Worm (Caenorhabditis elegans) whole organism, young adult: ENCODE measurements around the gene F49F1.2.

Experiments used
- B0019.2 ChIP-seq: fragments of 200-800 bp; sonication (Bioruptor generic); conservative IDR thresholded peaks from 2 replicates; pipeline ENCODE4 v1.3.6; 2022; ENCODE audit warnings: missing genetic modification reagents, missing genetic modification characterization, missing compliant biosample characterization
- C06A6.2 ChIP-seq: fragments of 200-800 bp; sonication (Bioruptor generic); conservative IDR thresholded peaks from 2 replicates; pipeline ENCODE4 v1.3.6; 2022; ENCODE audit warnings: missing genetic modification characterization, missing compliant biosample characterization
- D2030.7 ChIP-seq: fragments of 200-800 bp; sonication (Bioruptor generic); IDR thresholded peaks from 2 replicates; pipeline ENCODE4 v1.3.6; 2022; ENCODE audit warnings: missing genetic modification reagents, missing genetic modification characterization, missing compliant biosample characterization
- F22D6.2 ChIP-seq: sonication (generic microtip); optimal IDR thresholded peaks from 2 replicates; lab custom pipeline; 2016; ENCODE audit warnings: mild to moderate bottlenecking, missing genetic modification characterization, missing compliant biosample characterization
- F39B2.1 ChIP-seq: fragments of 200-800 bp; sonication (Bioruptor generic); IDR thresholded peaks from 2 replicates; pipeline ENCODE4 v1.3.6; 2022; ENCODE audit warnings: missing genetic modification reagents, missing genetic modification characterization, missing compliant biosample characterization
- F52B5.7 ChIP-seq: sonication (generic microtip); optimal IDR thresholded peaks from 2 replicates; lab custom pipeline; 2016; ENCODE audit warnings: mild to moderate bottlenecking, missing genetic modification characterization, missing compliant biosample characterization
- F55B11.4 ChIP-seq: sonication (generic microtip); optimal IDR thresholded peaks from 2 replicates; lab custom pipeline; 2016; ENCODE audit warnings: missing compliant biosample characterization, missing genetic modification characterization, borderline replicate concordance; ENCODE audit not compliant: insufficient read depth
- K11D2.4 ChIP-seq: fragments of 200-800 bp; sonication (Bioruptor generic); IDR thresholded peaks from 2 replicates; pipeline ENCODE4 v1.3.6; 2022; ENCODE audit warnings: missing genetic modification reagents, missing genetic modification characterization, missing compliant biosample characterization
- K12H6.12 ChIP-seq: fragments of 200-800 bp; sonication (Bioruptor generic); optimal IDR thresholded peaks from 2 replicates; lab custom pipeline; 2018; ENCODE audit warnings: mild to moderate bottlenecking, missing genetic modification characterization, missing compliant biosample characterization
- T26A5.8 ChIP-seq: sonication (generic microtip); optimal IDR thresholded peaks from 2 replicates; lab custom pipeline; 2016; ENCODE audit warnings: missing genetic modification characterization, missing compliant biosample characterization
- Y53F4B.3 ChIP-seq: fragments of 200-800 bp; sonication (Bioruptor generic); IDR thresholded peaks from 2 replicates; pipeline ENCODE4 v1.3.6; 2022; ENCODE audit warnings: missing genetic modification reagents, missing genetic modification characterization, missing compliant biosample characterization
- Y67H2A.10 ChIP-seq: fragments of 200-800 bp; sonication (Bioruptor generic); conservative IDR thresholded peaks from 2 replicates; pipeline ENCODE4 v1.3.6; 2022; ENCODE audit warnings: missing genetic modification reagents, missing genetic modification characterization, missing compliant biosample characterization
- Y95B8A.8 ChIP-seq: fragments of 200-800 bp; sonication (Bioruptor generic); IDR thresholded peaks from 2 replicates; pipeline ENCODE4 v1.3.6; 2022; ENCODE audit warnings: missing genetic modification reagents, missing genetic modification characterization, missing compliant biosample characterization
- akir-1 ChIP-seq: fragments of 200-800 bp; sonication (Bioruptor generic); optimal IDR thresholded peaks from 2 replicates; lab custom pipeline; 2018; ENCODE audit warnings: mild to moderate bottlenecking, missing genetic modification characterization, moderate library complexity, missing compliant biosample characterization
- ceh-40 ChIP-seq: fragments of 200-800 bp; sonication (Bioruptor generic); IDR thresholded peaks from 2 replicates; pipeline ENCODE4 v1.3.6; 2022; ENCODE audit warnings: missing genetic modification characterization, missing compliant biosample characterization
- ceh-58 ChIP-seq: fragments of 200-800 bp; sonication (Bioruptor generic); IDR thresholded peaks from 2 replicates; pipeline ENCODE4 v1.3.6; 2022; ENCODE audit warnings: missing genetic modification characterization, missing compliant biosample characterization
- ceh-79 ChIP-seq: sonication (generic microtip); optimal IDR thresholded peaks from 2 replicates; lab custom pipeline; 2017; ENCODE audit warnings: mild to moderate bottlenecking, missing genetic modification characterization, missing compliant biosample characterization
- ceh-91 ChIP-seq: fragments of 200-800 bp; sonication (Bioruptor generic); IDR thresholded peaks from 2 replicates; pipeline ENCODE4 v1.3.6; 2022; ENCODE audit warnings: missing genetic modification reagents, missing genetic modification characterization, missing compliant biosample characterization
- dpff-1 ChIP-seq: sonication (generic microtip); optimal IDR thresholded peaks from 2 replicates; lab custom pipeline; 2017; ENCODE audit warnings: mild to moderate bottlenecking, missing genetic modification characterization, missing compliant biosample characterization
- egl-18 ChIP-seq: fragments of 200-800 bp; sonication (Bioruptor generic); IDR thresholded peaks from 2 replicates; pipeline ENCODE4 v1.3.6; 2022; ENCODE audit warnings: missing genetic modification reagents, missing genetic modification characterization, missing compliant biosample characterization
- egrh-3 ChIP-seq: fragments of 200-800 bp; sonication (Bioruptor generic); IDR thresholded peaks from 2 replicates; pipeline ENCODE4 v1.3.6; 2022; ENCODE audit warnings: missing genetic modification reagents, missing genetic modification characterization, missing compliant biosample characterization
- gei-17 ChIP-seq: fragments of 200-800 bp; sonication (Bioruptor generic); optimal IDR thresholded peaks from 2 replicates; lab custom pipeline; 2018; ENCODE audit warnings: mild to moderate bottlenecking, missing genetic modification characterization, missing compliant biosample characterization
- him-1 ChIP-seq: sonication (generic microtip); optimal IDR thresholded peaks from 2 replicates; lab custom pipeline; 2016; ENCODE audit warnings: missing genotype, missing genetic modification reagents, missing genetic modification characterization, missing compliant biosample characterization
- hmg-1.2 ChIP-seq: fragments of 200-800 bp; sonication (Bioruptor generic); IDR thresholded peaks from 2 replicates; pipeline ENCODE4 v1.3.6; 2022; ENCODE audit warnings: missing genetic modification reagents, missing genetic modification characterization, missing compliant biosample characterization
- lir-1 ChIP-seq: fragments of 200-800 bp; sonication (Bioruptor generic); conservative IDR thresholded peaks from 2 replicates; pipeline ENCODE4 v1.3.6; 2022; ENCODE audit warnings: missing genetic modification reagents, missing genetic modification characterization, missing compliant biosample characterization
- lsl-1 ChIP-seq: fragments of 200-800 bp; sonication (Bioruptor generic); optimal IDR thresholded peaks from 2 replicates; lab custom pipeline; 2018; ENCODE audit warnings: mild to moderate bottlenecking, missing genetic modification characterization, moderate library complexity, missing compliant biosample characterization
- madf-10 ChIP-seq: sonication (generic microtip); optimal IDR thresholded peaks from 2 replicates; lab custom pipeline; 2016; ENCODE audit warnings: mild to moderate bottlenecking, missing genetic modification characterization, missing compliant biosample characterization
- madf-3 ChIP-seq: fragments of 200-800 bp; sonication (Bioruptor generic); IDR thresholded peaks from 2 replicates; pipeline ENCODE4 v1.3.6; 2022; ENCODE audit warnings: missing genetic modification reagents, missing genetic modification characterization, missing compliant biosample characterization
- mxl-1 ChIP-seq: sonication (generic microtip); optimal IDR thresholded peaks from 2 replicates; lab custom pipeline; 2016; ENCODE audit warnings: missing genetic modification characterization, missing compliant biosample characterization
- nfya-2 ChIP-seq: fragments of 200-800 bp; sonication (Bioruptor generic); IDR thresholded peaks from 2 replicates; pipeline ENCODE4 v1.3.6; 2022; ENCODE audit warnings: missing genetic modification reagents, missing genetic modification characterization, missing compliant biosample characterization
- nfyb-1 ChIP-seq: fragments of 200-800 bp; sonication (Bioruptor generic); IDR thresholded peaks from 2 replicates; pipeline ENCODE4 v1.3.6; 2022; ENCODE audit warnings: missing genetic modification reagents, missing genetic modification characterization, missing compliant biosample characterization
- nhr-120 ChIP-seq: fragments of 200-800 bp; sonication (Bioruptor generic); IDR thresholded peaks from 2 replicates; pipeline ENCODE4 v1.3.6; 2022; ENCODE audit warnings: missing genetic modification characterization, missing compliant biosample characterization
- nhr-179 ChIP-seq: sonication (generic microtip); optimal IDR thresholded peaks from 2 replicates; lab custom pipeline; 2016; ENCODE audit warnings: mild to moderate bottlenecking, missing genetic modification characterization, missing compliant biosample characterization
- nhr-80 ChIP-seq: sonication (generic microtip); optimal IDR thresholded peaks from 2 replicates; lab custom pipeline; 2016; ENCODE audit warnings: missing genetic modification characterization, missing compliant biosample characterization
- pbrm-1 ChIP-seq: fragments of 200-800 bp; sonication (Bioruptor generic); IDR thresholded peaks from 2 replicates; pipeline ENCODE4 v1.3.6; 2022; ENCODE audit warnings: missing genetic modification reagents, missing genetic modification characterization, missing compliant biosample characterization
- pha-4 ChIP-seq: fragments of 150-350 bp; sonication (generic microtip); optimal IDR thresholded peaks from 2 replicates; lab custom pipeline; 2014; ENCODE audit warnings: missing biosample characterization, missing genetic modification reagents, missing genetic modification characterization
- sdz-38 ChIP-seq: sonication (generic microtip); optimal IDR thresholded peaks from 2 replicates; lab custom pipeline; 2016; ENCODE audit warnings: missing genotype, missing genetic modification characterization, missing compliant biosample characterization
- unc-62 ChIP-seq: fragments of 150-350 bp; optimal IDR thresholded peaks from 2 replicates; lab custom pipeline; 2014; ENCODE audit warnings: missing biosample characterization, missing genetic modification reagents, missing genetic modification characterization
- ztf-18 ChIP-seq: sonication (generic microtip); optimal IDR thresholded peaks from 2 replicates; lab custom pipeline; 2016; ENCODE audit warnings: missing genotype, mild to moderate bottlenecking, missing genetic modification characterization, missing compliant biosample characterization
- ztf-22 ChIP-seq: fragments of 200-800 bp; sonication (Bioruptor generic); optimal IDR thresholded peaks from 2 replicates; lab custom pipeline; 2018; ENCODE audit warnings: mild to moderate bottlenecking, missing genetic modification characterization, moderate library complexity, missing compliant biosample characterization
- ztf-28 ChIP-seq: fragments of 200-800 bp; sonication (Bioruptor generic); IDR thresholded peaks from 2 replicates; pipeline ENCODE4 v1.3.6; 2022; ENCODE audit warnings: missing genetic modification reagents, missing genetic modification characterization, missing compliant biosample characterization
- ztf-3 ChIP-seq: fragments of 200-800 bp; sonication (Bioruptor generic); optimal IDR thresholded peaks from 2 replicates; lab custom pipeline; 2018; ENCODE audit warnings: mild to moderate bottlenecking, missing genetic modification characterization, missing compliant biosample characterization
- ztf-6 ChIP-seq: fragments of 200-800 bp; sonication (Bioruptor generic); IDR thresholded peaks from 2 replicates; pipeline ENCODE4 v1.3.6; 2022; ENCODE audit warnings: missing genetic modification reagents, missing genetic modification characterization, missing compliant biosample characterization

The F49F1.2 gene

DNA sequence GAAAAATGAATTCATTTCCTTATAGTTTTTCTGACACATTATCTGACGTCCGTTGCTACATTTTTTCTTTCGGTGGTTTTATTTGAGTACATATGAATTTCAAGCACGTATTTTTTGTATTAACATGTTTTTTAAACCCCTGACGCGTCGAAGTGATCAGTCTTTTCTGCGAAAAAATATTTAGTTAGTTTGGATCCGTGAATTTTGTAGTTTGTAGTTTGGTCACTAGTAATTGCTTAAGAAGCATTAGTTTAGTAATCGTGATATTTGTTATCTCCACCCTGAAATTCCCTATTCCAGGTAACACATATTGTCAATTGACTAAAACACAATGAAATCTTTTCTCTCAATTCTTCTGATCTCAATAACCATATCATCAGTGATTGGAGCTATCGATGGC, 7.0 kb upstream of the F49F1.2 start, which contains the start of gene C35B1.7 (continued):
- no peak for TF ChIP-seq ztf-3 (GFP tag; lab: Kevin White, UChicago)
- TF ChIP-seq, all 124 proteins: peak for 0

DNA sequence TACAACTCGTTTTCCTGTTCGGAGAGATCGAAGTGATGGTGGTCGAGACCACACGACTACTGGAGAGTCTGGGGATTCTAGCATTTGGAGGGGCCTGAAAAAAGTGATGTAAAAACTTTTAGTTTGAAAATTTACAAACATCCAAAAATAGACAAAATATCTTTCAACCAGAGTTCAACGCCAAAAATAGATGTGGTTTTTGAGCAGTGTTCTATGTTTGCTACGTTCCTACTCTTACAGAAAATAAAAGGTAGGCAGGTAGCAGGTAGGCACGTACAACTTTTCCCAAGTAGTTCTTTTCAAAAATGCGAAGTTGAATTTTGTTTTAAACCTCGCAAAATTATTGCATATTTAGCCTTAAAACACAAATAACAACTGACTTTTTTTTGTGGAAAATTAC, 3.4 kb upstream of the F49F1.2 start, which contains the start of gene F49F1.14:
F49F1.14 (minus strand) TSS at position 101 of the 400 bp plus-strand sequence.
- no peak for TF ChIP-seq F55B11.4 (tag; lab: Kevin White, UChicago)
- TF ChIP-seq nfyb-1 (GFP tag; lab: Robert Waterston, UW): no peak
- TF ChIP-seq ceh-40: no peak
- TF ChIP-seq F52B5.7 (tag; lab: Kevin White, UChicago): no peak
- no peak for TF ChIP-seq ceh-58 (GFP tag; lab: Robert Waterston, UW)
- no peak for TF ChIP-seq D2030.7
- TF ChIP-seq lir-1 (GFP tag; lab: Robert Waterston, UW): no peak
- no peak for TF ChIP-seq K11D2.4 (GFP tag; lab: Robert Waterston, UW)
- TF ChIP-seq Y95B8A.8: no peak
- no peak for TF ChIP-seq ztf-6 (GFP tag; lab: Robert Waterston, UW)
- TF ChIP-seq egl-18 (GFP tag; lab: Robert Waterston, UW): no peak
- TF ChIP-seq unc-62: no peak
- no peak for TF ChIP-seq ceh-79 (tag; lab: Kevin White, UChicago)
- no peak for TF ChIP-seq F22D6.2 (tag; lab: Kevin White, UChicago)
- TF ChIP-seq nfya-2: no peak
- TF ChIP-seq him-1 (tag; lab: Kevin White, UChicago): no peak
- TF ChIP-seq B0019.2 (GFP tag; lab: Robert Waterston, UW): no peak
- TF ChIP-seq, all 124 proteins: peak for 0

DNA sequence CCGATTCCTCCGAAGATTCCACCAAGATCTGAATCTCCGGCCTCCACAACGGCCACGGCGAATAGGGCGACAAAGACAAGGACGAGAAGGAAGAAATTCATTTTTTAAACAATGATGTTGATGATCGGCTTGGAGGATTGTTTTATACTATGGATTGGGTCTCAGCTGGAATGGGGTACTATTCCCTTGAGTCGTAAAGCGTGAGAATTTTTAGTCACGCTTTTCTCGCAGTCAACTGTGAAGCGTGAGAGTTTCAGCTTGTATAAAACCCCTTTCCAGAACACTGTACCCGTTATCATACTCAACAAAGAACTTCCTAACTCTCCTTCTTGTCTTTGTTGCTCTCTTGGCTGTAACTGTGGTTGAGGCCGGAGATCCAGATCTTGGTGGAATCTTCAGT, 1.2 kb upstream of the F49F1.2 start, which contains the start of gene F49F1.15:
F49F1.15 (minus strand) TSS at position 101 of the 400 bp plus-strand sequence.
- TF ChIP-seq Y53F4B.3 (GFP tag; lab: Robert Waterston, UW) (no peak), ztf-28 (no peak), hmg-1.2 (GFP tag; lab: Robert Waterston, UW) (no peak), akir-1 (GFP tag; lab: Kevin White, UChicago) (no peak), Y67H2A.10 (no peak), F22D6.2 (tag; lab: Kevin White, UChicago) (no peak), ceh-79 (tag; lab: Kevin White, UChicago) (no peak), egrh-3 (GFP tag; lab: Robert Waterston, UW) (no peak), ztf-22 (GFP tag; lab: Kevin White, UChicago) (no peak), mxl-1 (tag; lab: Kevin White, UChicago) (no peak), pha-4 (tag; lab: Kevin White, UChicago) (no peak), ztf-18 (tag; lab: Kevin White, UChicago) (no peak), K12H6.12 (tag; lab: Kevin White, UChicago) (no peak)

DNA sequence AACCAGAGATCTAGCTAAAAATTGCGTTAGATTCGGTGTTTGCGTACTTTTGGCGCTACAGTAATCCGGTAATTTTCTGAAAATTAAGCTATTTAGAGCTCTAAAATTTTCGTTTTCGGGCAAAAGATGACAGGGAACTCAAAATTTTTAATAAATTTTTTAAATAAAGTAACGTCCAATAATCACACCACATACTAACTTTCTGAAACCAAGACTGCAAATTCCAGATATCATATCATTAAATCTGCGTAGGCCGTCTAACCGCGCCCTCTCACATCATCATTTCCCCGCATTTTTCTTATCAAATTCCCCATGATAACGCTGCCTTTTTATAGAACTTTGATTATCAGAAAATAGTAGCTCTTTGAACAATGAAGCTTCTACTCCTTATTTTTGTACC, 1.7 kb downstream of the F49F1.2 start, which contains the start of gene drd-50:
drd-50 (plus strand) TSS at position 301 of the 400 bp plus-strand sequence.
- no peak for TF ChIP-seq ztf-3 (GFP tag; lab: Kevin White, UChicago)
- TF ChIP-seq nhr-80 (tag; lab: Kevin White, UChicago): peak; percentile 17
- TF ChIP-seq egrh-3 (GFP tag; lab: Robert Waterston, UW): no peak

DNA sequence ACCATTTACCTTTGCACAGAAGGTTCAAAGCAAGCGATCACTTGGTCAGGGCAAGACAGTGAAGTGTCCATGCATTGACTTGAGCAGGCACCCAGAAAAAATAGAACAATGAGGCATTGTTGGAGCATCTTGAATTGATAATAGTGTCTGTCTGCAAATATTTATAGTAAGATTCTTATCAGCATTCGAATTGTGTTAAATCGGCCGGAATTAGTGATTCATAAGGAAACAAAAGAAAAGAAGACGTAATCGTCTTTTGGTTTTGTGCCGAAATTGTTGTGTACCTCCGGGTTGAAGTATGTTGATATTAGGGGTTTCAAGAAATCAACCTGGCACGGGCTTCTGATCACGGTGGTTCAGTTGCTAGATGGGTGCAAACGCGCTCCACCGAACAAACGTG, 4.5 kb downstream of the F49F1.2 start, which contains the start of gene F49F1.5:
F49F1.5 (minus strand) TSS at position 153 of the 400 bp plus-strand sequence.
- TF ChIP-seq ceh-58 (GFP tag; lab: Robert Waterston, UW) (no peak), madf-3 (GFP tag; lab: Robert Waterston, UW) (no peak), dpff-1 (tag; lab: Kevin White, UChicago) (no peak), nhr-179 (tag; lab: Kevin White, UChicago) (no peak), ceh-79 (tag; lab: Kevin White, UChicago) (no peak), sdz-38 (no peak), F39B2.1 (no peak), ceh-91 (GFP tag; lab: Robert Waterston, UW) (no peak), lsl-1 (GFP tag; lab: Kevin White, UChicago) (no peak), nhr-120 (GFP tag; lab: Robert Waterston, UW) (no peak), pbrm-1 (GFP tag; lab: Robert Waterston, UW) (no peak), F22D6.2 (tag; lab: Kevin White, UChicago) (no peak), madf-10 (tag; lab: Kevin White, UChicago) (no peak), gei-17 (GFP tag; lab: Kevin White, UChicago) (no peak), C06A6.2 (GFP tag; lab: Robert Waterston, UW) (no peak), T26A5.8 (tag; lab: Kevin White, UChicago) (no peak)
- TF ChIP-seq, all 124 proteins: peak for 0
